Worm (Caenorhabditis elegans) whole organism, young adult: ENCODE measurements around the gene M05D6.2.

Source experiments
- C06A6.2 ChIP-seq: fragments of 200-800 bp; sonication (Bioruptor generic); conservative IDR thresholded peaks from 2 replicates; pipeline ENCODE4 v1.3.6; 2022; ENCODE audit warnings: missing genetic modification characterization, missing compliant biosample characterization
- F57A8.1 ChIP-seq: fragments of 200-800 bp; sonication (Bioruptor generic); optimal IDR thresholded peaks from 2 replicates; lab custom pipeline; 2018; ENCODE audit warnings: mild to moderate bottlenecking, missing genetic modification characterization, moderate library complexity, missing compliant biosample characterization
- aptf-3 ChIP-seq: fragments of 200-800 bp; sonication (Bioruptor generic); IDR thresholded peaks from 2 replicates; pipeline ENCODE4 v1.3.6; 2022; ENCODE audit warnings: missing genetic modification characterization, missing compliant biosample characterization
- ceh-79 ChIP-seq: sonication (generic microtip); optimal IDR thresholded peaks from 2 replicates; lab custom pipeline; 2017; ENCODE audit warnings: mild to moderate bottlenecking, missing genetic modification characterization, missing compliant biosample characterization
- chd-7 ChIP-seq: sonication (generic microtip); optimal IDR thresholded peaks from 2 replicates; lab custom pipeline; 2016; ENCODE audit warnings: mild to moderate bottlenecking, missing genetic modification characterization, moderate library complexity, missing compliant biosample characterization
- nfya-1 ChIP-seq: sonication (generic microtip); optimal IDR thresholded peaks from 2 replicates; lab custom pipeline; 2017; ENCODE audit warnings: antibody characterized with exemption, missing compliant biosample characterization, missing genetic modification characterization, borderline replicate concordance; ENCODE audit not compliant: insufficient read depth
- nfyb-1 ChIP-seq: fragments of 200-800 bp; sonication (Bioruptor generic); IDR thresholded peaks from 2 replicates; pipeline ENCODE4 v1.3.6; 2022; ENCODE audit warnings: missing genetic modification reagents, missing genetic modification characterization, missing compliant biosample characterization
- pha-4 ChIP-seq: fragments of 150-350 bp; sonication (generic microtip); optimal IDR thresholded peaks from 2 replicates; lab custom pipeline; 2014; ENCODE audit warnings: missing biosample characterization, missing genetic modification reagents, missing genetic modification characterization
- rec-8 ChIP-seq, 2 experiments: sonication (generic microtip); optimal IDR thresholded peaks; 2 replicates each; lab custom pipeline; 2016; ENCODE audit warnings: mild to moderate bottlenecking in 2 of 2, missing genetic modification characterization in 2 of 2, missing genetic modification reagents in 2 of 2, missing genotype in 2 of 2, missing biosample characterization in 1 of 2, missing compliant biosample characterization in 1 of 2, moderate library complexity in 1 of 2
- snpc-4 ChIP-seq, 5 experiments: fragments of 150-350 bp in 1 of 5; sonication (generic microtip) in 4 of 5; optimal IDR thresholded peaks; 2 replicates each; lab custom pipeline; 2014 to 2018; ENCODE audit warnings: missing genetic modification characterization in 5 of 5, missing biosample characterization in 3 of 5, antibody characterized with exemption in 2 of 5, mild to moderate bottlenecking in 2 of 5, missing compliant biosample characterization in 2 of 5, missing genotype in 2 of 5, moderate library complexity in 2 of 5, missing genetic modification reagents in 1 of 5
- somi-1 ChIP-seq: fragments of 200-800 bp; sonication (Bioruptor generic); optimal IDR thresholded peaks from 2 replicates; lab custom pipeline; 2018; ENCODE audit warnings: mild to moderate bottlenecking, missing genetic modification characterization, missing compliant biosample characterization
- tlf-1 ChIP-seq: fragments of 200-800 bp; sonication (Bioruptor generic); optimal IDR thresholded peaks from 2 replicates; lab custom pipeline; 2018; ENCODE audit warnings: mild to moderate bottlenecking, missing genetic modification characterization, missing compliant biosample characterization

- no peak for TF ChIP-seq snpc-4 (GFP tag; optimal IDR thresholded peaks at IDR 0.05; lab: Kevin White, UChicago)
- TF ChIP-seq snpc-4 (tag; optimal IDR thresholded peaks at IDR 0.05; lab: Kevin White, UChicago), result no peak
- no peak for TF ChIP-seq F57A8.1
- TF ChIP-seq chd-7, result no peak
- no peak for TF ChIP-seq nfya-1
- no peak for TF ChIP-seq aptf-3 (GFP tag; lab: Robert Waterston, UW)
- no peak for TF ChIP-seq nfyb-1 (GFP tag; lab: Robert Waterston, UW)
- TF ChIP-seq tlf-1, result no peak
- no peak for TF ChIP-seq somi-1 (GFP tag; lab: Kevin White, UChicago)
- TF ChIP-seq ceh-79 (tag; lab: Kevin White, UChicago), result no peak
- no peak for TF ChIP-seq C06A6.2 (GFP tag; lab: Robert Waterston, UW)
- no peak for TF ChIP-seq pha-4 (tag; lab: Kevin White, UChicago)
- TF ChIP-seq rec-8 (tag; optimal IDR thresholded peaks at IDR 0.05; lab: Kevin White, UChicago), result no peak
These were observed 18.2 kb upstream of the M05D6.2 start, which contains the start of gene F22B5.4 for ce11 chrII:8449660-8450118.
